Worm (Caenorhabditis elegans) whole organism, early embryonic: ENCODE data around the gene srz-44.

Experiments
- F13C5.2 ChIP-seq: sonication (generic microtip); optimal IDR thresholded peaks from 2 replicates; lab custom pipeline; 2017; ENCODE audit warnings: mild to moderate bottlenecking, missing genetic modification characterization, inconsistent platforms, missing compliant biosample characterization
- ama-1 ChIP-seq: fragments of 150-350 bp; optimal IDR thresholded peaks from 2 replicates; lab custom pipeline; 2014

DNA sequence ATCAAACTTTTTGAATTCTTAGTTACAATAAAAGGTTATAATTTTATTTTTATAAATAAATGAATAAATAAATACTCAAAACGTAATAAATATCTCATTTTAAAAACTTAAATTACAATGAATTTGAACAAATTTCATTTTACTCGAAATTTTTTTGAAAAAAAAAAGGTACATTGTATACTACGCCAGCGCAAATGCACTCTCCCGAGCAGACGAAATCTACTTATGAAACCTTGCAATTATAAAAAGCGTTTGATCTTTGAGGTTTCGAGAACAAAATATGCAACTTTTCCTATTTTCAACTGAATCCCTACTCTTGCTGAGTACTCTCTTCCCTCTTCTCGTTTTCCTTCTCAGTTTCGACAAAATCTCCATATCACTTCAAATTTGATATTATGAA, 48.9 kb upstream of the srz-44 start, which contains the start of gene nhr-197:
- TF ChIP-seq ama-1 (lab: Kevin White, UChicago): no peak
- TF ChIP-seq F13C5.2 (tag; lab: Kevin White, UChicago): no peak
